Worm (Caenorhabditis elegans) whole organism, L1 larva: ENCODE data around the gene sodh-2.
A peak's percentile ranks its signal among the peaks of the same experiment; 100 is the strongest.

Experiments
- C04F5.9 ChIP-seq: sonication (generic microtip); optimal IDR thresholded peaks from 2 replicates; lab custom pipeline; 2016; ENCODE audit warnings: missing genetic modification characterization, missing compliant biosample characterization
- C16A3.4 ChIP-seq: fragments of 150-350 bp; optimal IDR thresholded peaks from 2 replicates; lab custom pipeline; 2014; ENCODE audit warnings: missing biosample characterization, missing genetic modification characterization
- C34B4.2 ChIP-seq: sonication (generic microtip); optimal IDR thresholded peaks from 2 replicates; lab custom pipeline; 2017; ENCODE audit warnings: mild to moderate bottlenecking, missing genetic modification characterization, missing compliant biosample characterization
- aha-1 ChIP-seq: fragments of 150-350 bp; optimal IDR thresholded peaks from 2 replicates; lab custom pipeline; 2014; ENCODE audit warnings: missing biosample characterization, missing genetic modification characterization
- ama-1 ChIP-seq: fragments of 150-350 bp; optimal IDR thresholded peaks from 2 replicates; lab custom pipeline; 2014
- ceh-63 ChIP-seq: fragments of 200-800 bp; sonication (Bioruptor generic); optimal IDR thresholded peaks from 2 replicates; lab custom pipeline; 2018; ENCODE audit warnings: mild to moderate bottlenecking, missing genetic modification characterization, missing compliant biosample characterization
- ceh-8 ChIP-seq: fragments of 200-800 bp; sonication (Bioruptor generic); optimal IDR thresholded peaks from 2 replicates; lab custom pipeline; 2018; ENCODE audit warnings: mild to moderate bottlenecking, missing genetic modification characterization, moderate library complexity, missing compliant biosample characterization
- ceh-82 ChIP-seq, 3 experiments: fragments of 150-350 bp in 1 of 3; sonication (generic microtip) in 2 of 3; optimal IDR thresholded peaks; 2 replicates each; lab custom pipeline; 2014 to 2017; ENCODE audit warnings: missing biosample characterization in 3 of 3, missing genetic modification characterization in 3 of 3
- ceh-90 ChIP-seq: sonication (generic microtip); optimal IDR thresholded peaks from 2 replicates; lab custom pipeline; 2016; ENCODE audit warnings: missing genetic modification characterization, missing compliant biosample characterization
- efl-1 ChIP-seq, 4 experiments: fragments of 150-350 bp; optimal IDR thresholded peaks in 3 of 4; peaks in 1 of 4; 1 replicate in 1 of 4; 2 replicates in 3 of 4; lab custom pipeline; 2014; ENCODE audit warnings: missing biosample characterization in 2 of 4, missing genetic modification characterization in 2 of 4, missing genetic modification reagents in 2 of 4
- egl-13 ChIP-seq: sonication (generic microtip); optimal IDR thresholded peaks from 2 replicates; lab custom pipeline; 2016; ENCODE audit warnings: missing genotype, missing genetic modification reagents, missing genetic modification characterization, missing compliant biosample characterization
- elt-3 ChIP-seq, 6 experiments: fragments of 150-350 bp in 1 of 6; sonication (generic microtip); optimal IDR thresholded peaks; 2 replicates each; lab custom pipeline; 2017 to 2018; ENCODE audit warnings: missing biosample characterization in 6 of 6, missing genetic modification characterization in 6 of 6, inconsistent platforms in 1 of 6
- fkh-8 ChIP-seq: sonication (generic microtip); optimal IDR thresholded peaks from 2 replicates; lab custom pipeline; 2016; ENCODE audit warnings: mild to moderate bottlenecking, missing genetic modification characterization, missing compliant biosample characterization
- hlh-4 ChIP-seq: sonication (generic microtip); optimal IDR thresholded peaks from 2 replicates; lab custom pipeline; 2016; ENCODE audit warnings: mild to moderate bottlenecking, missing genetic modification characterization, missing compliant biosample characterization
- hpl-2 ChIP-seq: fragments of 150-350 bp; optimal IDR thresholded peaks from 2 replicates; lab custom pipeline; 2014; ENCODE audit warnings: missing biosample characterization, missing genetic modification reagents, missing genetic modification characterization
- irx-1 ChIP-seq: sonication (generic microtip); optimal IDR thresholded peaks from 2 replicates; lab custom pipeline; 2016; ENCODE audit warnings: missing genetic modification characterization, missing compliant biosample characterization
- jun-1 ChIP-seq: fragments of 150-350 bp; optimal IDR thresholded peaks from 2 replicates; lab custom pipeline; 2014; ENCODE audit warnings: missing biosample characterization, missing genetic modification reagents, missing genetic modification characterization
- lin-14 ChIP-seq: fragments of 200-800 bp; sonication (Bioruptor generic); optimal IDR thresholded peaks from 2 replicates; lab custom pipeline; 2018; ENCODE audit warnings: mild to moderate bottlenecking, missing genetic modification characterization, moderate library complexity, missing compliant biosample characterization
- lin-35 ChIP-seq, 2 experiments: fragments of 150-350 bp; optimal IDR thresholded peaks; 2 replicates each; lab custom pipeline; 2014; ENCODE audit warnings: missing biosample characterization in 2 of 2, missing genetic modification characterization in 2 of 2, missing genetic modification reagents in 2 of 2
- lin-39 ChIP-seq: fragments of 150-350 bp; optimal IDR thresholded peaks from 2 replicates; lab custom pipeline; 2014; ENCODE audit warnings: missing biosample characterization, missing genetic modification reagents, missing genetic modification characterization
- lsy-2 ChIP-seq, 2 experiments: fragments of 150-350 bp; optimal IDR thresholded peaks; 2 replicates each; lab custom pipeline; 2014; ENCODE audit warnings: missing biosample characterization in 2 of 2, missing genetic modification characterization in 2 of 2
- mdl-1 ChIP-seq, 2 experiments: fragments of 150-350 bp; optimal IDR thresholded peaks; 2 replicates each; lab custom pipeline; 2014 to 2017; ENCODE audit warnings: missing biosample characterization in 2 of 2, missing genetic modification characterization in 2 of 2, inconsistent platforms in 1 of 2
- mef-2 ChIP-seq: fragments of 150-350 bp; optimal IDR thresholded peaks from 2 replicates; lab custom pipeline; 2014; ENCODE audit warnings: missing biosample characterization, missing genetic modification characterization
- mep-1 ChIP-seq: fragments of 150-350 bp; optimal IDR thresholded peaks from 2 replicates; lab custom pipeline; 2014; ENCODE audit warnings: missing biosample characterization, missing genetic modification characterization
- nhr-11 ChIP-seq: fragments of 150-350 bp; optimal IDR thresholded peaks from 2 replicates; lab custom pipeline; 2014; ENCODE audit warnings: missing biosample characterization, missing genetic modification characterization
- nhr-20 ChIP-seq: sonication (generic microtip); optimal IDR thresholded peaks from 2 replicates; lab custom pipeline; 2016; ENCODE audit warnings: mild to moderate bottlenecking, missing genetic modification characterization, missing compliant biosample characterization
- nhr-47 ChIP-seq: sonication (generic microtip); optimal IDR thresholded peaks from 2 replicates; lab custom pipeline; 2016; ENCODE audit warnings: mild to moderate bottlenecking, missing genetic modification characterization, moderate library complexity, missing compliant biosample characterization
- nhr-77 ChIP-seq: fragments of 150-350 bp; optimal IDR thresholded peaks from 2 replicates; lab custom pipeline; 2014; ENCODE audit warnings: missing biosample characterization, missing genetic modification characterization
- nhr-84 ChIP-seq: sonication (generic microtip); optimal IDR thresholded peaks from 2 replicates; lab custom pipeline; 2017; ENCODE audit warnings: missing biosample characterization, missing genetic modification characterization
- nhr-85 ChIP-seq: sonication (generic microtip); peaks from one replicate; lab custom pipeline; 2016; ENCODE audit warnings: missing genetic modification characterization, inconsistent platforms, missing compliant biosample characterization
- pag-3 ChIP-seq: sonication (generic microtip); optimal IDR thresholded peaks from 2 replicates; lab custom pipeline; 2017; ENCODE audit warnings: missing genetic modification characterization, mild to moderate bottlenecking, missing compliant biosample characterization, antibody characterized with exemption, borderline replicate concordance; ENCODE audit not compliant: insufficient read depth
- rnt-1 ChIP-seq: sonication (generic microtip); optimal IDR thresholded peaks from 2 replicates; lab custom pipeline; 2016; ENCODE audit warnings: mild to moderate bottlenecking, missing genetic modification characterization, moderate library complexity, missing compliant biosample characterization
- skn-1 ChIP-seq: fragments of 150-350 bp; optimal IDR thresholded peaks from 2 replicates; lab custom pipeline; 2014; ENCODE audit warnings: missing biosample characterization, missing genetic modification characterization
- snu-23 ChIP-seq: sonication (generic microtip); optimal IDR thresholded peaks from 2 replicates; lab custom pipeline; 2016; ENCODE audit warnings: missing genetic modification characterization, missing compliant biosample characterization
- sptf-1 ChIP-seq: fragments of 150-350 bp; optimal IDR thresholded peaks from 2 replicates; lab custom pipeline; 2014; ENCODE audit warnings: missing biosample characterization, missing genetic modification characterization
- sup-37 ChIP-seq: fragments of 200-800 bp; sonication (Bioruptor generic); optimal IDR thresholded peaks from 2 replicates; lab custom pipeline; 2018; ENCODE audit warnings: mild to moderate bottlenecking, missing genetic modification characterization, missing compliant biosample characterization
- swsn-7 ChIP-seq: sonication (generic microtip); optimal IDR thresholded peaks from 2 replicates; lab custom pipeline; 2016; ENCODE audit warnings: missing genetic modification characterization, missing compliant biosample characterization
- tbx-2 ChIP-seq: sonication (generic microtip); optimal IDR thresholded peaks from 2 replicates; lab custom pipeline; 2016; ENCODE audit warnings: missing genetic modification characterization, missing compliant biosample characterization
- tlp-1 ChIP-seq: fragments of 150-350 bp; optimal IDR thresholded peaks from 2 replicates; lab custom pipeline; 2014; ENCODE audit warnings: missing biosample characterization, missing genetic modification characterization
- unc-130 ChIP-seq: fragments of 150-350 bp; optimal IDR thresholded peaks from 2 replicates; lab custom pipeline; 2017; ENCODE audit warnings: missing biosample characterization, missing genetic modification characterization, inconsistent platforms
- unc-62 ChIP-seq: fragments of 150-350 bp; optimal IDR thresholded peaks from 2 replicates; lab custom pipeline; 2014; ENCODE audit warnings: missing biosample characterization, missing genetic modification reagents, missing genetic modification characterization
- unc-86 ChIP-seq: sonication (generic microtip); optimal IDR thresholded peaks from 2 replicates; lab custom pipeline; 2016; ENCODE audit warnings: missing genetic modification characterization, missing compliant biosample characterization
- vab-15 ChIP-seq: sonication (generic microtip); optimal IDR thresholded peaks from 2 replicates; lab custom pipeline; 2017; ENCODE audit warnings: missing genotype, mild to moderate bottlenecking, missing genetic modification characterization, missing compliant biosample characterization
- xbp-1 ChIP-seq: sonication (generic microtip); optimal IDR thresholded peaks from 2 replicates; lab custom pipeline; 2016; ENCODE audit warnings: missing genetic modification characterization, missing compliant biosample characterization
- zag-1 ChIP-seq: fragments of 150-350 bp; optimal IDR thresholded peaks from 2 replicates; lab custom pipeline; 2014; ENCODE audit warnings: missing biosample characterization, missing genetic modification characterization
- ztf-11 ChIP-seq, 2 experiments: sonication (generic microtip); optimal IDR thresholded peaks; 2 replicates each; lab custom pipeline; 2016 to 2017; ENCODE audit warnings: missing genetic modification characterization in 2 of 2, missing biosample characterization in 1 of 2, missing compliant biosample characterization in 1 of 2
- ztf-4 ChIP-seq: fragments of 150-350 bp; optimal IDR thresholded peaks from 2 replicates; lab custom pipeline; 2014; ENCODE audit warnings: missing biosample characterization, missing genetic modification characterization

sodh-2 gene

DNA sequence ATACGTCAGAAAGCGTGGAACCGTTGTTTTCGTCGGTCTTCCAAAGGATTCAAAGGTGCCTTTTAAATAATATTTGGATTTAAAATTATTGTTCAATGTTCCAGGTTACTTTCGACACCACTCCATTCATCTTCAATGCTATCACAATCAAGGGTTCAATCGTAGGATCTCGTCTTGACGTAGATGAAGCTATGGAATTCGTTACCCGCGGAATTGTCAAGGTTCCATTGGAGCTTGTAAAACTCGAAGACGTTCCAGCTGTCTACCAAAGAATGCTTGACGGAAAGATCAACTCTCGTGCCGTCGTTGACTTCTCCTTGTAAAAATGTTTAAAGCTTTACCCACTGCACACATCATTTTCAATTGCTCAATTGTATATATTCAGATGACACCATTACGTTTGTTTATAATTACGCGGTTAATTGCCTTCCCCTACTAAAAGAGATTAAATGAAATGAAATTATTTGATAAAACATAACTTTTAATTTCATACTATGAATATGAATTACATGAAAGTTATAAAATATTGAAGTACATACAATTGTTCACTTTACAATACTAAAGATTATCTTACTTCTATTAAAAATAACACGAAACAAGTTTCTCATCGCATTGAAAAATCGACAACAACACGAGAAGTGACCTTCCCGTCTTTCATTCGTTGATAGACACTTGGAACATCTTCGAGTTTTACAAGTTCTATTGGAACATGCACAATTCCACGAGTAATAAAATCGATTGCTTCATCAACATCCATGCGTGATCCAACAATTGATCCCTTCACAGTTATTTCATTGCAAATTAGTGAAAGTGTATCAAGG lies 1.7 kb downstream of the sodh-2 start (continued):
- TF ChIP-seq C34B4.2 (no peak), nhr-20 (tag; lab: Kevin White, UChicago) (peak; percentile 40), ceh-82 (tag; optimal IDR thresholded peaks at IDR 0.05; lab: Kevin White, UChicago) (no peak), zag-1 (no peak), ceh-8 (GFP tag; lab: Kevin White, UChicago) (no peak), hpl-2 (no peak), unc-62 (no peak), ztf-4 (no peak), hlh-4 (tag; lab: Kevin White, UChicago) (no peak), unc-130 (tag; lab: Kevin White, UChicago) (no peak), irx-1 (tag; lab: Kevin White, UChicago) (peak; percentile 51), tlp-1 (no peak), lin-14 (GFP tag; lab: Kevin White, UChicago) (peak; percentile 62), sup-37 (no peak), ztf-11 (tag; optimal IDR thresholded peaks at IDR 0.05; lab: Kevin White, UChicago) (no peak), vab-15 (tag; lab: Kevin White, UChicago) (no peak), elt-3 (tag; optimal IDR thresholded peaks at IDR 0.05; lab: Kevin White, UChicago) (peak in 1 of 6 experiments; percentile 3), mef-2 (tag; lab: Kevin White, UChicago) (no peak), mdl-1 (tag; optimal IDR thresholded peaks at IDR 0.05; lab: Kevin White, UChicago) (no peak)
- TF ChIP-seq, all 84 proteins: peak for 25

DNA sequence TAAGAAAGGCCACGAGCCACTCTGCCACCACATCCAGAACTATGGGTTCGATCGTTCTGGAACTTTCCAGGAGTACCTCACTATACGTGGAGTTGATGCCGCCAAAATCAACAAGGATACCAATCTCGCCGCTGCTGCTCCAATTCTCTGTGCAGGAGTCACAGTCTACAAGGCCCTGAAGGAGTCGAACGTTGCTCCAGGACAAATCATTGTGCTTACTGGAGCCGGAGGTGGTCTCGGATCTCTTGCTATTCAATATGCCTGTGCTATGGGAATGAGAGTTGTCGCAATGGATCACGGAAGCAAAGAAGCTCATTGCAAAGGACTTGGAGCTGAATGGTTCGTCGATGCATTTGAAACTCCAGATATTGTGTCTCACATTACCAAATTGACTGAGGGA lies 2.4 kb downstream of the sodh-2 start:
- TF ChIP-seq C04F5.9 (tag; lab: Kevin White, UChicago) (no peak), unc-86 (tag; lab: Kevin White, UChicago) (no peak), C16A3.4 (tag; lab: Kevin White, UChicago) (no peak), nhr-11 (tag; lab: Kevin White, UChicago) (no peak), ama-1 (lab: Kevin White, UChicago) (peak; percentile 93), nhr-47 (tag; lab: Kevin White, UChicago) (peak; percentile 9), swsn-7 (tag; lab: Kevin White, UChicago) (no peak), fkh-8 (no peak), efl-1 (optimal IDR thresholded peaks at IDR 0.05; lab: Kevin White, UChicago) (no peak), efl-1 (GFP tag; optimal IDR thresholded peaks at IDR 0.05 in 1 of 2; lab: Kevin White, UChicago) (peak in 1 of 2 experiments; percentile 91)

DNA sequence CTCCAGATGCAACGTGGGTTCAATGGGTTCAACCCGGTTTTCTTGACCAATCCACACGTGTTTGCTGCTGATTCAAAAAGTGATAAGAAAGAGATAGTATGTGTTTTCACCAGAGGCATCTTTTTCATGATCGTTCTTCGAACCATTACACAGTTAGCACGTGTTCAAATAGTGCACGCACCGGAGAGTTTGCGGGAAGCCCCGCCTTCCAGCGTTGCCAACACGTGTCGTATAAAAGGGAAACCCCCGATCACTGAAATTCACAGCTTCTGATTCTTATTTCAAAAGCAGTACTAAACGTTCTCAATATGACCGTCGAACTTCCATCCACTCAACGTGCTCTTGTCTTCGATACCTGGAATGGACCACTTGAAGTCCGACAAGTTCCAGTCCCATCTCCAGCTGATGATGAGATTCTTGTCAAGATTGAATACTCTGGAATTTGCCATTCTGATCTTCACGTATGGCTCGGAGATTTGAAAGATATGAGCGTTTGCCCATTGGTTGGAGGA lies 3.0 kb downstream of the sodh-2 start, which contains the start of gene adh-1:
Gene adh-1 (plus strand): TSS at position 261 of the 512 bp plus-strand sequence.
- TF ChIP-seq ama-1 (lab: Kevin White, UChicago) (peak; percentile 95), C04F5.9 (tag; lab: Kevin White, UChicago) (peak; percentile 1), tbx-2 (tag; lab: Kevin White, UChicago) (peak; percentile 88), lin-14 (GFP tag; lab: Kevin White, UChicago) (peak; percentile 97), lin-39 (peak; percentile 72), skn-1 (tag; lab: Kevin White, UChicago) (peak; percentile 37), nhr-47 (tag; lab: Kevin White, UChicago) (peak; percentile 77), mdl-1 (tag; optimal IDR thresholded peaks at IDR 0.05; lab: Kevin White, UChicago) (peak; percentile 25 to 99), egl-13 (no peak), ceh-90 (tag; lab: Kevin White, UChicago) (no peak), aha-1 (tag; lab: Kevin White, UChicago) (no peak), nhr-85 (peak; percentile 94), C34B4.2 (peak; percentile 42), xbp-1 (tag; lab: Kevin White, UChicago) (peak; percentile 61), ceh-63 (GFP tag; lab: Kevin White, UChicago) (no peak), nhr-77 (peak; percentile 51), snu-23 (peak; percentile 82), jun-1 (tag; lab: Kevin White, UChicago) (peak; percentile 70), lsy-2 (tag; optimal IDR thresholded peaks at IDR 0.05; lab: Kevin White, UChicago) (peak; percentile 48 to 82), mep-1 (tag; lab: Kevin White, UChicago) (peak; percentile 24), lin-35 (GFP tag; optimal IDR thresholded peaks at IDR 0.05; lab: Kevin White, UChicago) (peak; percentile 37 to 68), irx-1 (tag; lab: Kevin White, UChicago) (peak; percentile 77), sup-37 (peak; percentile 90), nhr-84 (tag; lab: Kevin White, UChicago) (no peak), rnt-1 (tag; lab: Kevin White, UChicago) (peak; percentile 91), nhr-20 (tag; lab: Kevin White, UChicago) (peak; percentile 97), pag-3 (tag; lab: Kevin White, UChicago) (peak; percentile 47), sptf-1 (no peak)
